Worm (Caenorhabditis elegans): ENCODE measurements around the gene T05B9.2.

Gene T05B9.2

DNA sequence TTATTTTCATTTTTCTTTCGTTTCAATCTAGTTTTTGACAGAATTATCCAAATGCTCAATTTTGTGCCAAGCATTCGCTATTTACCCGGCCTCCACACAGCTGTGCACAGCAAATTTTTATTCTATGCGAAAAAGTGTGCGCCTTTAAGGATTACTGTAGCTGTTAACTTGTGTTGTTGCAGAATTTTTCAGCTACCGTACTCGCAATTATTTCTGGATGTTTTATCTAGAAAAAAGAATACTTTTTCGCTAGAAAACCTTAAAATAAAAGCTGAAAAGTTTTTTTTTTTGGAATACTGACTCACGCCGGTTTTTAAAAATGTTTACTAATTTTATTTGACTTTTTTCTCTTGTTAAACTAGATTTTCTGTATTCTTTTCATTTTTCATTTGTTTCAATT is 14.1 kb upstream of the T05B9.2 start (continued):
- TF ChIP-seq ceh-58 (GFP tag; IDR thresholded peaks at IDR 0.05) (no peak), ztf-28 (GFP tag; IDR thresholded peaks at IDR 0.05) (no peak), pbrm-1 (GFP tag; IDR thresholded peaks at IDR 0.05) (no peak), ceh-100 (GFP tag; IDR thresholded peaks at IDR 0.05) (no peak), chd-7 (tag; optimal IDR thresholded peaks at IDR 0.05) (no peak), F57C9.4 (tag; optimal IDR thresholded peaks at IDR 0.05) (no peak), hmg-20 (GFP tag; IDR thresholded peaks at IDR 0.05) (no peak)

DNA sequence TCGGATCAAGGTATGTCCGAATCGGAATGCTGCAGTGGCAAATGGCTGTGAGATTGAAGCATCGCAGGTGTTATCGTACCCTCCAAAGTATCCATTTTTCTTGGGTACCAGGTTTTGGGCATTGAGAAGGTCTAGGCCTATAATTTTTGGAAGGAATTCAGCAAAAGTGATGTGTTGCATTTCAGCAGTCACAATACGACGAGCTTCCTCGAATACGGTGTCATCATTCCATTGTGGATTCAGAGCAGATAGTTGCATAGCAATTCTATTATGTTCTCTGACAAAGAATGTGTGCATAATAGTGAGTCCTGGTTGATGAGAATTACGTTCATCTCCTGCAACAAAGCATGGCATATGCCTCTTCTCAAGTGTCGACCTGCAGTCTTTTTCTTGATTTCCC is 12.7 kb upstream of the T05B9.2 start:
- no peak for TF ChIP-seq B0035.1 (tag; optimal IDR thresholded peaks at IDR 0.05)
- TF ChIP-seq hsf-1 (GFP tag; IDR thresholded peaks at IDR 0.05), result no peak
- no peak for TF ChIP-seq F22D6.2 (tag; optimal IDR thresholded peaks at IDR 0.05)
- TF ChIP-seq F57C9.4 (tag; optimal IDR thresholded peaks at IDR 0.05), result no peak
- no peak for TF ChIP-seq egrh-3 (GFP tag; IDR thresholded peaks at IDR 0.05)
- no peak for TF ChIP-seq nhr-120 (GFP tag; IDR thresholded peaks at IDR 0.05)
- no peak for TF ChIP-seq ekl-4 (GFP tag; IDR thresholded peaks at IDR 0.05)
- no peak for TF ChIP-seq hrde-1 (tag; optimal IDR thresholded peaks at IDR 0.05; ENCODE audit: borderline replicate concordance)
- TF ChIP-seq snpc-4 (GFP tag; optimal IDR thresholded peaks at IDR 0.05), result no peak
- no peak for TF ChIP-seq snpc-4 (tag; optimal IDR thresholded peaks at IDR 0.05)
- no peak for TF ChIP-seq F52B5.7 (tag; optimal IDR thresholded peaks at IDR 0.05)
- TF ChIP-seq Y67H2A.10 (GFP tag; conservative IDR thresholded peaks at IDR 0.05), result no peak
- no peak for TF ChIP-seq rcor-1 (GFP tag; IDR thresholded peaks at IDR 0.05)
- TF ChIP-seq tlf-1 (GFP tag; optimal IDR thresholded peaks at IDR 0.05), result no peak
- no peak for TF ChIP-seq lsy-27 (tag; optimal IDR thresholded peaks at IDR 0.05; ENCODE audit: borderline replicate concordance, insufficient read depth)

DNA sequence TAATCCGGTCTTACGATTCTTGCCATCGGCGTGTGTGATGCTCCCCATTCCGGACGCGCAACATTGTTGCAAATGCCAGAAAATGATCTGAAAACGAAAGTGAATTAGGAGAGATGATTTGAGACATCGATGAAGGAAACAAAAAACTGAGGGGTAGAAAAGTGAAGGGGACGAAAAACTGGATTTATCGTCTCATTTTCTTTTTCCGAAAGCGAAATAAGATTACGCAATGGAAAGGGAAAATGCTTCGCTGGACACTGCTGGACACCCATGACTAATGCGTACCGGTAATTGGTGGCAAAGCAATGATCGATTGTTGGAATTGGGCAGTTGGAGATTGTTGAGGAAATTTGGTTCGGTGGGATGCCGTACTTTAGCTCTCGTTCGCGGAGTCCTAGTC is 9.1 kb upstream of the T05B9.2 start:
- no peak for TF ChIP-seq let-526 (GFP tag; IDR thresholded peaks at IDR 0.05)

DNA sequence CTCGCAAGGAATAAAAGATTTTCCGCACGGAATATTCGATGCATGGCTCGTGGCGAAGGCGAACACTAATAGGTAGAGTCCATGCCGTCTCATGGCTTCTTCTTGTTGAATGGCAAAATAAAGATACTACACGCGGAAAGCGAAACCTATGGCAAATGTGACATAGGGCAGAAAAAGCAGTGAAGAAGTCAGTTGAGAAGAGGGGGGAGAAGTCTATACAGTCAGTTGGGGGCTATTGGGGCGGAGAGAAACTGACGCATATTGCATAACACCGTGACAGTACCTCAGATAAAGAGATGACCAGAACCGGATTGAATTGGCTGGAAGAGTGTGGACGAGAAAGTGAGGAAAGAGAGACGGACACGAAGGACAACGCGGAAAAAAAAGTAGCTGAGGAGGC is 8.2 kb upstream of the T05B9.2 start, which contains the start of gene T06D8.10:
T06D8.10 (minus strand) TSS at position 101 of the 400 bp plus-strand sequence.
- TF ChIP-seq nhr-80 (tag; optimal IDR thresholded peaks at IDR 0.05), result no peak
- TF ChIP-seq dpff-1 (tag; optimal IDR thresholded peaks at IDR 0.05), result no peak
- TF ChIP-seq pha-4 (tag; optimal IDR thresholded peaks at IDR 0.05), result no peak
- no peak for TF ChIP-seq Y53F4B.3 (GFP tag; IDR thresholded peaks at IDR 0.05)
- no peak for TF ChIP-seq efl-1 (GFP tag; optimal IDR thresholded peaks at IDR 0.05)
- TF ChIP-seq ceh-79 (tag; optimal IDR thresholded peaks at IDR 0.05), result no peak
- TF ChIP-seq mes-4 (tag; optimal IDR thresholded peaks at IDR 0.05), result no peak
- no peak for TF ChIP-seq athp-1 (tag; optimal IDR thresholded peaks at IDR 0.05)
- TF ChIP-seq bed-2 (GFP tag; IDR thresholded peaks at IDR 0.05), result no peak
- no peak for TF ChIP-seq F23B12.7 (tag; optimal IDR thresholded peaks at IDR 0.05; ENCODE audit: insufficient read depth)
- no peak for TF ChIP-seq ztf-28 (GFP tag; IDR thresholded peaks at IDR 0.05)
- no peak for TF ChIP-seq akir-1 (GFP tag; optimal IDR thresholded peaks at IDR 0.05)
- no peak for TF ChIP-seq K11D2.4 (GFP tag; IDR thresholded peaks at IDR 0.05)
- no peak for TF ChIP-seq lir-1 (GFP tag; conservative IDR thresholded peaks at IDR 0.05)
